Fruit fly (Drosophila melanogaster): Measurements from ENCODE around the gene mor.

DNA sequence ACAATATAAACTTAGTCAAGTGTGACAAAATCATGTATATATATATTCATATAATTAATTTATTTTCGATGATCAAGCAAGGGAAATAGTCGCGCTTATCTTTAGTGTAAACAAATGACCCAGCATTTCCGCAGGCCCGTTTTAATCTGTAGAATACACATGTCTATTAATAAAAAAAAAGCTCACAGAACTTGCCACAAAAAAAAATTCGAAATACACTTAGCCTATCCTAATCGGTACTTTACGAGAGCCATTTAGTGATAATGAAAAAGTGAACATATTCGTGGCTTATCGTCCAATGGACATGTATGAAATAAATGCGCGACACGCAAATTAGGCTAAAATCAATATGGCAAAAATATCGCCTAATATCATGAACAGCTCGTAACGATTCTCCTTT is 2.5 kb upstream of the mor start:
- TF ChIP-seq fru (optimal IDR thresholded peaks at IDR 0.05): no peak
- TF ChIP-seq CG6272 (GFP tag; IDR thresholded peaks at IDR 0.05): no peak
- TF ChIP-seq CG4360 (GFP tag; IDR thresholded peaks at IDR 0.05): no peak
- TF ChIP-seq Dek (tag; optimal IDR thresholded peaks at IDR 0.05): no peak
- no peak for TF ChIP-seq pho (GFP tag; optimal IDR thresholded peaks at IDR 0.05)
- no peak for TF ChIP-seq Poxn (GFP tag; IDR thresholded peaks at IDR 0.05)
- TF ChIP-seq CG18011 (GFP tag; optimal IDR thresholded peaks at IDR 0.05): no peak
- TF ChIP-seq CG31441 (GFP tag; IDR thresholded peaks at IDR 0.05): no peak
- TF ChIP-seq stwl (tag; optimal IDR thresholded peaks at IDR 0.05): no peak
- TF ChIP-seq CG2199 (GFP tag; IDR thresholded peaks at IDR 0.05): no peak
- no peak for TF ChIP-seq nerfin-1 (tag; optimal IDR thresholded peaks at IDR 0.05)
- TF ChIP-seq Ada2b (GFP tag; IDR thresholded peaks at IDR 0.05): no peak
- TF ChIP-seq CG12236 (GFP tag; optimal IDR thresholded peaks at IDR 0.05): no peak
- no peak for TF ChIP-seq CG6683 (GFP tag; optimal IDR thresholded peaks at IDR 0.05)

All from whole organism, embryonic.